Fruit fly (Drosophila melanogaster) Kc167 (cell line): ENCODE results near the gene CG18641.

Experiments
- Myc ChIP-seq: fragments of >200 bp; optimal IDR thresholded peaks from 2 replicates; lab custom pipeline; 2017; ENCODE audit warnings: missing external identifiers
- Sin3A ChIP-seq: fragments of >200 bp; optimal IDR thresholded peaks from 2 replicates; lab custom pipeline; 2018; ENCODE audit warnings: missing external identifiers
- h ChIP-seq: fragments of >200 bp; optimal IDR thresholded peaks from 3 replicates; lab custom pipeline; 2018; ENCODE audit warnings: missing external identifiers
- insv ChIP-seq: fragments of >200 bp; optimal IDR thresholded peaks from 3 replicates; lab custom pipeline; 2018; ENCODE audit warnings: missing external identifiers
- psq ChIP-seq: fragments of >200 bp; optimal IDR thresholded peaks from 2 replicates; lab custom pipeline; 2017; ENCODE audit warnings: missing external identifiers
- ttk ChIP-seq: sonication (Bioruptor generic); optimal IDR thresholded peaks from 2 replicates; lab custom pipeline; 2017; ENCODE audit warnings: missing external identifiers

CG18641 gene

DNA sequence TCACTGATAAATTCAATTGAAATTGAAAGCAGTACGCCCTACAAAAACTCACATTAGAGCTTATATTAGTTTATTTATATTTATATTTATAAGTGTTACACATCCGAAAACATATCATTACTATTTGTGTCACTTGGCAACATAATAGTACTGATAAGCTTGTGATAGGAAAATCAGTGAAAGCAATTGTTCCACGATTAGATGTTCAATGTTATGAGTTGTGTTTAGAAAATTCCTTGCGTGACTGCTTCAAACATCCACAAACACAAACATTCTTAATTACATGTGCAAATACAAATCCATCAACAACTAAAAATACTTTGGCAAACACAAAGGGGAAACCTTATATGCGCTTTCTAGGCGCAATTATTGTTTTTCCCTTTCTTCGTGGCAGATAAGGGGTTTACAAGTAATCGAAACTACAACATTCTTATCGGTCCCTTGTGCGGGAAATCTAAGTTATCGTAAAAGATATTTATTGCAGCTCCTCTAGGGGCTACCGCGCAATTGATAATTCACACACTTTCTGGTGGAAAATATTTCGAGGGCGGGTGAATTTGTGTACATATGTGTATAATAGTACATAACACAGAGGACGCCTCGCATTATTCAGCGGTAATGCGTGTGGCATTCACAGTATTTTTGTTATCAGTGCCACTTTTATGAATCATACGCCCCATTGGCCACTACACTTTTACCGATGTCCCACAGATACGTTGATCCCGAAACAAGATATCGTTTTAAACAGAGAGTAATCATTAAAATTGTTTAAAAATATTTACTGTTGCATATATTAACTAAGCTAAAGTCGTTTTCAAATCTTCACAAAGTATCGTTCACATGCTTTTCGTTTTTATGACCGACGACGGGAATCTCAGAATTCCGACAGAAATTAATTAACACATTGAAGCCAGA lies 53.0 kb downstream of the CG18641 start:
- TF ChIP-seq insv (lab: Kevin White, UChicago): no peak
- no peak for TF ChIP-seq psq (lab: Kevin White, UChicago)
- no peak for TF ChIP-seq Myc (lab: Kevin White, UChicago)
- no peak for TF ChIP-seq h (lab: Kevin White, UChicago)
- TF ChIP-seq ttk: no peak
- no peak for TF ChIP-seq Sin3A (lab: Kevin White, UChicago)
